Worm (Caenorhabditis elegans): ENCODE measurements around the gene lis-1.

DNA sequence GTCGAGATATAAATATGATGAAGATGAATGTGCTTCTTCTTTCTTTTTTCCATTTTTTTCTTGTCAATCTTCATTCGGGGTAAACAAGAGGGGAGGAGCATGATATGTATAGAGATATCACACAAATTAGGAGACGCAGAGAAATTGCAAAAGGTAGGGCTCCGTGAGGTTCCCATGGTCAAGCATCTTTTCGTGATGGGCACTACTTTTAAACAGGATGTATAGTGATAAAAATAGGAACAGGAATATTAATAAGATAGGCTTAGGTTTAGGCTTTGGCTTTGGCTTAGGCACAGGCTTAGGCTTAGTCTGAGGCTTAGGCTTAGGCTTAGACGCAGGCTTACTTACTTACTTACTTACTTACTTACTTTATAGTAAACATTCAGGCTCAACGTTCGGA, 51.8 kb downstream of the lis-1 start, which contains the start of gene F53A2.1:
- no peak for TF ChIP-seq snpc-4 (tag; optimal IDR thresholded peaks at IDR 0.05)
- no peak for TF ChIP-seq skn-1 (tag; optimal IDR thresholded peaks at IDR 0.05)
- no peak for TF ChIP-seq fos-1 (tag; optimal IDR thresholded peaks at IDR 0.05)
- TF ChIP-seq elt-2 (tag; optimal IDR thresholded peaks at IDR 0.05): no peak
- no peak for TF ChIP-seq egl-27 (tag; optimal IDR thresholded peaks at IDR 0.05)
- TF ChIP-seq nhr-237 (tag; optimal IDR thresholded peaks at IDR 0.05): no peak
